2 fruit fly cellular contexts compared by ENCODE assay signal in the genomic region with DNA sequence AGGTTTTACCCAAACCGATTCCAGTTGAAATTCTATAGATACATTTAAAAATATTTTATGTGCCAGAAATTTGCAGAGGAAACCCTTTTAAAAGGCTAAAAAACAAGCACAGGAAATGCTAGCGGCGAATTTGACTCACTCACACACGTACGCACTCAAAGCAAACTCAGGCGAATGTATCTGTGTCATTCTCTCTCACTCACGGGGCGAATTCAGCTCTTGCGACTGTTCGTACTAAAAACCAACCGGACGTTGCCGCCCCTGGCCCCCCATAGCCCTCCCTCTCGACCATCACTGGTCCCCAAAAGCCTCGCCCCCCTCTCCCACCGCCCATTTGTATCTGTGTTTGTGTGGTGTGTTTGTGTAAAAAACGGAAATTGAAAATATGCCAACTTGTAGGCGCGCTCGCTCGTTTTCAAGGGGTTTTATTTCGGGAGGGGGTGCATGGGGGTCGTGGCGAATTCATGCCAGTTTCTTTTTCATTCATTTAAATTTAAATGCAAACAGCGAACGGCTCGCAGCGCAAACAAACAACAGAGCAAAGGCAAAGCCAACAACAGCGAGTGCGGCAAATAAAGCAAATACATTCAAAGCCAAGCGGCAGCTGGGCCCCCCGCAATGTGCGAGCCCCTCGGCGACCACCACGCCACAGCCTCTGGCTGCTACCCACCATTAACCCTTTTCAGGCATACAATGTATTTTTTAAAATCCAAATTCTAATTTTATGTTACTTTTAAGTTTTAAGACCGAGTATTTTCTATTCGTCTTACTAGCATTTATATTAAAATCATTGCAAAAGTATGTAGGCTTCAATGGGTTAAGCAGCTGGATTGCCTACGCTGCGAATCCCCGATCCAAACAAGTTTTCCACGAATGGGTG.
TF ChIP-seq lines count a peak whose summit lies in the region.

No protein-coding gene starts in this region.

TF ChIP-seq in whole organism, embryonic, 481 proteins besides CTCF, POLR2A, EP300 and RAD21 (continued from another document and continues in another):
- TF ChIP-seq run (tag; optimal IDR thresholded peaks at IDR 0.05; lab: Kevin White, UChicago) (peak; percentile 27), CG9817 (tag; optimal IDR thresholded peaks at IDR 0.05; lab: Kevin White, UChicago) (peak; percentile 54), esg (GFP tag; conservative IDR thresholded peaks at IDR 0.05; lab: Robert Waterston, UW) (peak; percentile 79), Optix (GFP tag; IDR thresholded peaks at IDR 0.05; lab: Robert Waterston, UW) (peak; percentile 69; the same call in 2 of the 3 replicates), hth (optimal IDR thresholded peaks at IDR 0.05; lab: Kevin White, UChicago) (no peak), tap (tag; optimal IDR thresholded peaks at IDR 0.05; lab: Kevin White, UChicago) (peak; percentile 54), ci (GFP tag; IDR thresholded peaks at IDR 0.05; lab: Robert Waterston, UW) (peak; percentile 85), MBD-R2 (GFP tag; IDR thresholded peaks at IDR 0.05; lab: Robert Waterston, UW) (peak; percentile 30; the same call in 1 of the 2 replicates), so (GFP tag; IDR thresholded peaks at IDR 0.05; lab: Robert Waterston, UW) (peak; percentile 83), GATAe (GFP tag; conservative IDR thresholded peaks at IDR 0.05; lab: Robert Waterston, UW) (peak; percentile 51), sob (GFP tag; IDR thresholded peaks at IDR 0.05; lab: Robert Waterston, UW) (peak; percentile 82), sima (GFP tag; optimal IDR thresholded peaks at IDR 0.05; lab: Kevin White, UChicago) (no peak), CG6175 (GFP tag; IDR thresholded peaks at IDR 0.05; lab: Robert Waterston, UW) (peak; percentile 79; the same call in 2 of the 3 replicates), BEAF-32 (GFP tag; optimal IDR thresholded peaks at IDR 0.05; lab: Kevin White, UChicago) (no peak), Dbx (GFP tag; IDR thresholded peaks at IDR 0.05; lab: Robert Waterston, UW) (peak; percentile 83), CG13894 (tag; optimal IDR thresholded peaks at IDR 0.05; lab: Kevin White, UChicago) (peak; percentile 95), CG4730 (GFP tag; IDR thresholded peaks at IDR 0.05; lab: Robert Waterston, UW) (peak; percentile 66), CG6765 (GFP tag; optimal IDR thresholded peaks at IDR 0.05; lab: Kevin White, UChicago) (peak; percentile 79), crp (GFP tag; optimal IDR thresholded peaks at IDR 0.05; lab: Kevin White, UChicago) (peak in 1 of 2 experiments; percentile 6), dan (GFP tag; IDR thresholded peaks at IDR 0.05; lab: Robert Waterston, UW) (no peak), D19A (tag; optimal IDR thresholded peaks at IDR 0.05; lab: Kevin White, UChicago) (peak; percentile 40), Xrp1 (GFP tag; IDR thresholded peaks at IDR 0.05; lab: Robert Waterston, UW) (peak; percentile 73), salm (tag; optimal IDR thresholded peaks at IDR 0.05; lab: Kevin White, UChicago) (peak; percentile 25), Lhr (GFP tag; optimal IDR thresholded peaks at IDR 0.05; lab: Kevin White, UChicago) (peak; percentile 24), rib (GFP tag; IDR thresholded peaks at IDR 0.05; lab: Robert Waterston, UW) (peak; percentile 90), grn (GFP tag; optimal IDR thresholded peaks at IDR 0.05; lab: Kevin White, UChicago) (peak; percentile 18), CG6854 (GFP tag; optimal IDR thresholded peaks at IDR 0.05; lab: Kevin White, UChicago) (peak; percentile 69), bowl (GFP tag; IDR thresholded peaks at IDR 0.05; lab: Robert Waterston, UW) (peak; percentile 68), CG1832 (GFP tag; optimal IDR thresholded peaks at IDR 0.05; lab: Kevin White, UChicago) (no peak), ems (GFP tag; optimal IDR thresholded peaks at IDR 0.05; lab: Kevin White, UChicago) (peak; percentile 63), Atf6 (GFP tag; IDR thresholded peaks at IDR 0.05; lab: Robert Waterston, UW) (peak; percentile 80), chn (GFP tag; optimal IDR thresholded peaks at IDR 0.05; lab: Kevin White, UChicago) (peak; percentile 59), cg (GFP tag; optimal IDR thresholded peaks at IDR 0.05; lab: Kevin White, UChicago) (peak; percentile 95), CG30020 (tag; optimal IDR thresholded peaks at IDR 0.05; lab: Kevin White, UChicago) (no peak), CG3726 (GFP tag; IDR thresholded peaks at IDR 0.05; lab: Robert Waterston, UW) (no peak), HmgZ (tag; optimal IDR thresholded peaks at IDR 0.05; lab: Kevin White, UChicago) (peak; percentile 91), maf-S (GFP tag; optimal IDR thresholded peaks at IDR 0.05; lab: Kevin White, UChicago) (peak; percentile 23), CG8924 (tag; optimal IDR thresholded peaks at IDR 0.05; lab: Kevin White, UChicago) (peak; percentile 57), CG13775 (GFP tag; optimal IDR thresholded peaks at IDR 0.05; lab: Kevin White, UChicago) (peak; percentile 14), CG10147 (GFP tag; optimal IDR thresholded peaks at IDR 0.05; lab: Kevin White, UChicago) (peak; percentile 52), Blimp-1 (GFP tag; optimal IDR thresholded peaks at IDR 0.05; lab: Kevin White, UChicago) (peak; percentile 39), kay (GFP tag; optimal IDR thresholded peaks at IDR 0.05; lab: Kevin White, UChicago) (peak; percentile 62), cato (GFP tag; optimal IDR thresholded peaks at IDR 0.05; lab: Kevin White, UChicago; ENCODE audit: borderline replicate concordance) (no peak), tup (GFP tag; optimal IDR thresholded peaks at IDR 0.05; lab: Kevin White, UChicago) (no peak), CG31365 (tag; optimal IDR thresholded peaks at IDR 0.05; lab: Kevin White, UChicago) (peak; percentile 60), gcm2 (GFP tag; optimal IDR thresholded peaks at IDR 0.05; lab: Kevin White, UChicago) (no peak), CG9727 (GFP tag; optimal IDR thresholded peaks at IDR 0.05; lab: Kevin White, UChicago) (peak; percentile 77), Hand (GFP tag; optimal IDR thresholded peaks at IDR 0.05; lab: Kevin White, UChicago) (no peak), CG14050 (GFP tag; IDR thresholded peaks at IDR 0.05; lab: Robert Waterston, UW) (peak; percentile 76), CG10366 (GFP tag; IDR thresholded peaks at IDR 0.05; lab: Robert Waterston, UW) (peak; percentile 83), CG1024 (GFP tag; IDR thresholded peaks at IDR 0.05; lab: Robert Waterston, UW) (peak; percentile 62), Elba2 (GFP tag; optimal IDR thresholded peaks at IDR 0.05; lab: Kevin White, UChicago) (no peak), CG12659 (GFP tag; optimal IDR thresholded peaks at IDR 0.05; lab: Kevin White, UChicago) (peak; percentile 76), HLH54F (GFP tag; optimal IDR thresholded peaks at IDR 0.05; lab: Kevin White, UChicago) (peak; percentile 70), ac (GFP tag; optimal IDR thresholded peaks at IDR 0.05; lab: Kevin White, UChicago) (no peak), gem (tag; optimal IDR thresholded peaks at IDR 0.05; lab: Kevin White, UChicago) (peak; percentile 76), CG32532 (GFP tag; IDR thresholded peaks at IDR 0.05; lab: Robert Waterston, UW) (peak; percentile 90), hkb (optimal IDR thresholded peaks at IDR 0.05; lab: Kevin White, UChicago) (no peak), hkb (GFP tag; IDR thresholded peaks at IDR 0.05; lab: Robert Waterston, UW) (peak; percentile 85), Hr3 (GFP tag; optimal IDR thresholded peaks at IDR 0.05; lab: Kevin White, UChicago) (peak; percentile 36), z (GFP tag; IDR thresholded peaks at IDR 0.05; lab: Robert Waterston, UW) (peak; percentile 91)

TF ChIP-seq in whole organism, prepupa, 60 proteins besides CTCF, POLR2A, EP300 and RAD21 (continued from another document):
- peak; percentile 99 for TF ChIP-seq eg (GFP tag; IDR thresholded peaks at IDR 0.05; lab: Robert Waterston, UW)
- peak; percentile 61 for TF ChIP-seq cyc (GFP tag; optimal IDR thresholded peaks at IDR 0.05; lab: Kevin White, UChicago)
- TF ChIP-seq Eip75B (GFP tag; optimal IDR thresholded peaks at IDR 0.05; lab: Kevin White, UChicago) = peak; percentile 85
- TF ChIP-seq Sox14 (GFP tag; optimal IDR thresholded peaks at IDR 0.05; lab: Kevin White, UChicago) = peak; percentile 93
- TF ChIP-seq topi (GFP tag; optimal IDR thresholded peaks at IDR 0.05; lab: Kevin White, UChicago) = peak; percentile 77
- peak; percentile 85 for TF ChIP-seq dsx (GFP tag; optimal IDR thresholded peaks at IDR 0.05; lab: Kevin White, UChicago; ENCODE audit: poor library complexity, severe bottlenecking)
- peak; percentile 95 for TF ChIP-seq CG11294 (GFP tag; IDR thresholded peaks at IDR 0.05; lab: Robert Waterston, UW)
- TF ChIP-seq CG11762 (GFP tag; optimal IDR thresholded peaks at IDR 0.05; lab: Kevin White, UChicago; ENCODE audit: insufficient read depth) = peak; percentile 73
- TF ChIP-seq CG16779 (tag; optimal IDR thresholded peaks at IDR 0.05; lab: Kevin White, UChicago) = peak; percentile 56
- no peak for TF ChIP-seq Eip93F (GFP tag; optimal IDR thresholded peaks at IDR 0.05; lab: Kevin White, UChicago)
- TF ChIP-seq fd85E (GFP tag; optimal IDR thresholded peaks at IDR 0.05; lab: Kevin White, UChicago) = no peak
- TF ChIP-seq CG34406 (GFP tag; optimal IDR thresholded peaks at IDR 0.05; lab: Kevin White, UChicago) = peak; percentile 26
- peak; percentile 77 for TF ChIP-seq lz (GFP tag; optimal IDR thresholded peaks at IDR 0.05; lab: Kevin White, UChicago)
- peak; percentile 80 for TF ChIP-seq esn (GFP tag; optimal IDR thresholded peaks at IDR 0.05; lab: Kevin White, UChicago)
